Fruit fly (Drosophila melanogaster) whole organism, wandering third instar larva: ENCODE measurements around the gene dac.

Source experiments
- Abd-B ChIP-seq: fragments of >200 bp; optimal IDR thresholded peaks from 2 replicates; lab custom pipeline; 2017; ENCODE audit warnings: missing biosample characterization, missing genetic modification characterization
- CG32264 ChIP-seq: fragments of 200-800 bp; sonication (Bioruptor generic); optimal IDR thresholded peaks from 2 replicates; lab custom pipeline; 2016; ENCODE audit warnings: missing biosample characterization, missing genetic modification characterization
- CG9705 ChIP-seq: fragments of 200-800 bp; sonication (Bioruptor generic); optimal IDR thresholded peaks from 2 replicates; lab custom pipeline; 2018; ENCODE audit warnings: missing biosample characterization, mild to moderate bottlenecking, missing genetic modification characterization
- CrebA ChIP-seq: fragments of 200-800 bp; sonication (Bioruptor generic); optimal IDR thresholded peaks from 2 replicates; lab custom pipeline; 2016; ENCODE audit warnings: missing biosample characterization, mild to moderate bottlenecking, missing genetic modification characterization, borderline replicate concordance
- Dfd ChIP-seq: fragments of >200 bp; optimal IDR thresholded peaks from 2 replicates; lab custom pipeline; 2017; ENCODE audit warnings: missing biosample characterization, missing genetic modification characterization
- Dif ChIP-seq: fragments of 200-275, 200-300 bp; sonication (Bioruptor generic); optimal IDR thresholded peaks from 2 replicates; lab custom pipeline; 2018; ENCODE audit warnings: missing biosample characterization, missing genetic modification characterization; ENCODE audit not compliant: partially characterized antibody
- GATAd ChIP-seq: sonication (Bioruptor generic); optimal IDR thresholded peaks from 2 replicates; lab custom pipeline; 2016; ENCODE audit warnings: missing biosample characterization, missing genetic modification characterization
- HLH106 ChIP-seq: fragments of 200-800 bp; optimal IDR thresholded peaks from 3 replicates; lab custom pipeline; 2019; ENCODE audit warnings: missing biosample characterization, mild to moderate bottlenecking, missing genetic modification characterization, moderate library complexity
- Hnf4 ChIP-seq: fragments of 200-800 bp; sonication (Bioruptor generic); optimal IDR thresholded peaks from 2 replicates; lab custom pipeline; 2016; ENCODE audit warnings: missing biosample characterization, mild to moderate bottlenecking, missing genetic modification characterization
- Hr78 ChIP-seq: fragments of >200 bp; optimal IDR thresholded peaks from 2 replicates; lab custom pipeline; 2017; ENCODE audit warnings: missing biosample characterization, missing genetic modification characterization
- Hr83 ChIP-seq: fragments of 200-300 bp; sonication (Bioruptor generic); optimal IDR thresholded peaks from 2 replicates; lab custom pipeline; 2016; ENCODE audit warnings: missing biosample characterization, mild to moderate bottlenecking, missing genetic modification characterization, moderate library complexity; ENCODE audit not compliant: poor library complexity, severe bottlenecking
- Jra ChIP-seq: sonication (Bioruptor generic); optimal IDR thresholded peaks from 2 replicates; lab custom pipeline; 2016; ENCODE audit warnings: missing biosample characterization, missing genetic modification characterization
- Mio ChIP-seq: sonication (Bioruptor generic); optimal IDR thresholded peaks from 2 replicates; lab custom pipeline; 2016; ENCODE audit warnings: missing biosample characterization, missing genetic modification characterization
- Myc ChIP-seq: fragments of >200 bp; optimal IDR thresholded peaks from 2 replicates; lab custom pipeline; 2017
- N ChIP-seq: fragments of >200 bp; optimal IDR thresholded peaks from 2 replicates; lab custom pipeline; 2018; ENCODE audit warnings: missing biosample characterization, missing external identifiers, missing genetic modification characterization
- OdsH ChIP-seq: fragments of 200-800 bp; sonication (Bioruptor generic); optimal IDR thresholded peaks from 2 replicates; lab custom pipeline; 2016; ENCODE audit warnings: missing biosample characterization, mild to moderate bottlenecking, missing genetic modification characterization
- Rel ChIP-seq, 2 experiments: fragments of 200-800 bp; sonication (Bioruptor generic) in 1 of 2; optimal IDR thresholded peaks; 2 replicates in 1 of 2; 3 replicates in 1 of 2; lab custom pipeline; 2016 to 2019; ENCODE audit warnings: mild to moderate bottlenecking in 2 of 2, missing biosample characterization in 2 of 2, missing genetic modification characterization in 2 of 2, moderate library complexity in 1 of 2
- Sp1 ChIP-seq: fragments of 200-800 bp; sonication (Bioruptor generic); optimal IDR thresholded peaks from 3 replicates; lab custom pipeline; 2019; ENCODE audit warnings: missing biosample characterization, mild to moderate bottlenecking, missing genetic modification characterization, moderate library complexity
- Vsx2 ChIP-seq: fragments of 200-300, 225-300 bp; sonication (Bioruptor generic); optimal IDR thresholded peaks from 2 replicates; lab custom pipeline; 2018; ENCODE audit warnings: missing biosample characterization, missing genetic modification characterization; ENCODE audit not compliant: partially characterized antibody
- br ChIP-seq: fragments of 200-800 bp; sonication (Bioruptor generic); optimal IDR thresholded peaks from 2 replicates; lab custom pipeline; 2016; ENCODE audit warnings: missing biosample characterization, missing genetic modification characterization
- brk ChIP-seq: fragments of 200-800 bp; sonication (Bioruptor generic); optimal IDR thresholded peaks from 2 replicates; lab custom pipeline; 2016; ENCODE audit warnings: missing biosample characterization, mild to moderate bottlenecking, missing genetic modification characterization
- dmrt93B ChIP-seq: fragments of 200-800 bp; sonication (Bioruptor generic); optimal IDR thresholded peaks from 2 replicates; lab custom pipeline; 2018; ENCODE audit warnings: missing biosample characterization, mild to moderate bottlenecking, missing genetic modification characterization
- dsf ChIP-seq: sonication (Bioruptor generic); optimal IDR thresholded peaks from 2 replicates; lab custom pipeline; 2016; ENCODE audit warnings: missing biosample characterization, missing genetic modification characterization, borderline replicate concordance
- ey ChIP-seq: fragments of 200-800 bp; sonication (Bioruptor generic); optimal IDR thresholded peaks from 2 replicates; lab custom pipeline; 2016; ENCODE audit warnings: missing biosample characterization, missing genetic modification characterization
- foxo ChIP-seq, 2 experiments: fragments of 200-800 bp; sonication (Bioruptor generic); optimal IDR thresholded peaks; 2 replicates in 1 of 2; 3 replicates in 1 of 2; lab custom pipeline; 2016 to 2017; ENCODE audit warnings: missing biosample characterization in 2 of 2, missing genetic modification characterization in 2 of 2
- fru ChIP-seq: fragments of 200-800 bp; sonication (Bioruptor generic); optimal IDR thresholded peaks from 3 replicates; lab custom pipeline; 2016; ENCODE audit warnings: missing biosample characterization, mild to moderate bottlenecking, missing genetic modification characterization
- h ChIP-seq: fragments of 200-800 bp; sonication (Bioruptor generic); optimal IDR thresholded peaks from 3 replicates; lab custom pipeline; 2016; ENCODE audit warnings: missing biosample characterization, mild to moderate bottlenecking, missing genetic modification characterization
- jim ChIP-seq: fragments of 175-275, 200-325 bp; sonication (Bioruptor generic); optimal IDR thresholded peaks from 2 replicates; lab custom pipeline; 2016; ENCODE audit warnings: missing biosample characterization, mild to moderate bottlenecking, missing genetic modification characterization
- lola ChIP-seq: fragments of >200 bp; optimal IDR thresholded peaks from 2 replicates; lab custom pipeline; 2017; ENCODE audit warnings: missing biosample characterization, missing genetic modification characterization
- pan ChIP-seq: fragments of >200 bp; optimal IDR thresholded peaks from 2 replicates; lab custom pipeline; 2017
- psq ChIP-seq: fragments of 200-800 bp; sonication (Bioruptor generic); optimal IDR thresholded peaks from 3 replicates; lab custom pipeline; 2017; ENCODE audit warnings: missing biosample characterization, mild to moderate bottlenecking, missing genetic modification characterization, moderate library complexity
- rgr ChIP-seq: fragments of 200-800 bp; sonication (Bioruptor generic); optimal IDR thresholded peaks from 3 replicates; lab custom pipeline; 2016; ENCODE audit warnings: missing biosample characterization, mild to moderate bottlenecking, missing genetic modification characterization
- sage ChIP-seq: fragments of 200-800 bp; sonication (Bioruptor generic); optimal IDR thresholded peaks from 2 replicates; lab custom pipeline; 2016; ENCODE audit warnings: missing biosample characterization, mild to moderate bottlenecking, missing genetic modification characterization
- sv ChIP-seq: fragments of 200-800 bp; sonication (Bioruptor generic); optimal IDR thresholded peaks from 3 replicates; lab custom pipeline; 2016; ENCODE audit warnings: missing biosample characterization, missing genetic modification characterization
- tai ChIP-seq: sonication (Bioruptor generic); optimal IDR thresholded peaks from 2 replicates; lab custom pipeline; 2016; ENCODE audit warnings: missing biosample characterization, missing genetic modification characterization
- usp ChIP-seq: fragments of >200 bp; optimal IDR thresholded peaks from 2 replicates; lab custom pipeline; 2017; ENCODE audit warnings: missing biosample characterization, missing genetic modification characterization
- woc ChIP-seq: sonication (Bioruptor generic); optimal IDR thresholded peaks from 2 replicates; lab custom pipeline; 2016; ENCODE audit warnings: missing biosample characterization, mild to moderate bottlenecking, missing genetic modification characterization

dac gene

DNA sequence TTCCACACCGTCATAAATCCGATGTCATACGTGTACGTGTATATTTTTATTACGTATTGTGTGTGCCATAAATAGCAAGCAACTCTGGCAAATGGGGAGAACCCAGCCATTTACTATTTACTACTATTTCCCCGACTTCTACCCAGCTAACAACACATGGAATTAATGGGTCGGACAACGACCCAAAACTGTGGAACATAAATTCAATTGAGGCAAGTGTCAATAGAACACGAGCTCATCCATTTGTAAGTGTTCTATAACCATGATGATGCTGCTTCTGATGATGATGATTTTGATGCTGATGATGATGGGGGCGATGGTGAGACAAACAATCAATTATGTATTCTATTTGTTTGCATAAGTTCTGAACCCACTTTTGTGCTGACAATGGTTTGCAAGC, 13.8 kb upstream of the dac start:
- no peak for TF ChIP-seq sage (GFP tag; lab: Kevin White, UChicago)

DNA sequence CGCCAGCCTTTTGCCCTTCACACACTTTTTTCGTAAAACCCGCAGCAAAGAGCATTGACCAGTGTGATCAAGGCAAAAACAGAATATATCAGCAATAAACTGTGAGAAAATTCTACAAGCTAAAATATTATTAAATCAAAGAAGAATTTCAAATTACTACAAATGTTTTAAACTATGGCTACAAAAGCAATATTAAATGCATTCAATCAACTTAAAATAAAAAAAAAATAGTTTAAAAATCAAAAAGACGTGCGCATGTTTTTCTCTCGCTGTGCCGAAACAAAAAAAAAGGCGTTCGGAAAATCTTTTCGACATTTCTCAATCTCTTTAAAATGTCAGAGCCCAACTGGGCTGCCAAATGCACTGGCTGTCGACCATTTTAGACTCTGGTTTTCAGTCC, 12.3 kb upstream of the dac start:
- TF ChIP-seq ey (GFP tag; lab: Kevin White, UChicago) = peak; percentile 49
- no peak for TF ChIP-seq dmrt93B
- TF ChIP-seq pan (lab: Kevin White, UChicago) = no peak
- no peak for TF ChIP-seq Abd-B (GFP tag; lab: Kevin White, UChicago)
- TF ChIP-seq OdsH = peak; percentile 47
- peak; percentile 48 for TF ChIP-seq h (GFP tag; lab: Kevin White, UChicago)
- peak; percentile 45 for TF ChIP-seq Hnf4 (GFP tag; lab: Kevin White, UChicago)
- no peak for TF ChIP-seq GATAd (GFP tag; lab: Kevin White, UChicago)
- TF ChIP-seq Mio (GFP tag; lab: Kevin White, UChicago) = no peak
- peak; percentile 39 for TF ChIP-seq br (GFP tag; lab: Kevin White, UChicago)
- TF ChIP-seq Dfd (GFP tag; lab: Kevin White, UChicago) = no peak
- TF ChIP-seq Rel (GFP tag; optimal IDR thresholded peaks at IDR 0.05; lab: Kevin White, UChicago) = no peak
- TF ChIP-seq Rel (tag; optimal IDR thresholded peaks at IDR 0.05; lab: Kevin White, UChicago) = no peak
- TF ChIP-seq woc (GFP tag; lab: Kevin White, UChicago) = no peak
- TF ChIP-seq HLH106 (tag; lab: Kevin White, UChicago) = peak; percentile 7
- TF ChIP-seq rgr (GFP tag; lab: Kevin White, UChicago) = peak; percentile 47
- TF ChIP-seq psq (GFP tag; lab: Kevin White, UChicago) = peak; percentile 21
- TF ChIP-seq sv (GFP tag; lab: Kevin White, UChicago) = no peak
- peak; percentile 32 for TF ChIP-seq fru (GFP tag; lab: Kevin White, UChicago)
- no peak for TF ChIP-seq N
- TF ChIP-seq Dif (GFP tag; lab: Kevin White, UChicago) = no peak
- no peak for TF ChIP-seq Jra (GFP tag; lab: Kevin White, UChicago)
- no peak for TF ChIP-seq tai (GFP tag; lab: Kevin White, UChicago)
- no peak for TF ChIP-seq Vsx2 (GFP tag; lab: Kevin White, UChicago)
- TF ChIP-seq jim = no peak
- TF ChIP-seq dsf (GFP tag; lab: Kevin White, UChicago) = no peak
- TF ChIP-seq foxo (GFP tag; optimal IDR thresholded peaks at IDR 0.05; lab: Kevin White, UChicago) = peak in 1 of 2 experiments; percentile 39
- TF ChIP-seq sage (GFP tag; lab: Kevin White, UChicago) = no peak
- TF ChIP-seq Myc (lab: Kevin White, UChicago) = no peak
- no peak for TF ChIP-seq usp (GFP tag; lab: Kevin White, UChicago)
- no peak for TF ChIP-seq Hr83 (GFP tag; lab: Kevin White, UChicago)

DNA sequence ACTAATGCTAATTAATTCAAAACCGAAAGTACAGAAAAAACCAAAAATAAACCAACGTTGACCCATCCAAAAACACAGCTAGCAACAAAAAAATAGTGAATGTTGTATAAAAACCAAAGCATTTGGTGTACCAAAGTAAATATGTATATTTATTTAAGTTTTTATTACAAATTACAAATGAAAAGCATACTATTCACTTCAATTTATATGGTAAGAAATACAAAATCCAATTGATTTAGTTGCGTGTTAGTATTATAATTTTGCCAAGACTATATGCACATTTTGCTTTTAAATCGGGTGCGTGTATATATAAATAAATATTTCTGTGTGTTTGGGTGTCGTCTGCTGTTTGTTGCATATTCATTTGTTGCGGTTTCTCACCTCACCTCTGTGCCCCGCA, 11.4 kb upstream of the dac start:
- TF ChIP-seq Myc (lab: Kevin White, UChicago) = no peak
- TF ChIP-seq Dfd (GFP tag; lab: Kevin White, UChicago) = peak; percentile 22

DNA sequence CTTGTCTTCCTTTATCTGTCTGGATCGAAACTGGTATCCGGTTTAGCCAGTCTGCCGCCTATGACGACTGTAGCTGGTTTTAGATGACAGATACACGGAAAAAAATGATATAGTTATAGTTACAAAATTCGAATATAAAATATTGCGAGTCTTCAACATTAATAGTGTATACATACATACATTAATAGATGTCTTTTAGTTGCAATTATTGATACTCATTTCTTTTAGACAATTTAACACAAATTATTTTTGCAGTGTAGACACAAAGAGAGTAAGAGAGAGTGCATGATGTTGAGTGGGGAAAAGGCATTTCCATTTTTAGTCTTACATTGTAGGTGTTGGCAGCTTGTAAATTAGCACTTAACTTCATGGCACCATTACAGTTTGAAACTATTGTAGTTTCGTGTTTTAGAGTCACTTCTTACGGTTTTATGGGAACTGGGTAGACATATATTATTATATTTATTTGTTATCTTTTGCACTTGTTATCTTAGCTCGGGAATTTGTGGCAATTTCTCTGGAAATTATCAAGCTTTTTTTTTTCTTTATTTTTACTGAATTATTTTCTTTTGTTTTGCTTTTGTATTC, 9.5 kb upstream of the dac start:
- TF ChIP-seq sv (GFP tag; lab: Kevin White, UChicago) (peak; percentile 77), N (no peak), fru (GFP tag; lab: Kevin White, UChicago) (peak; percentile 77), Sp1 (GFP tag; lab: Kevin White, UChicago) (no peak), CG9705 (GFP tag; lab: Kevin White, UChicago) (no peak), ey (GFP tag; lab: Kevin White, UChicago) (peak; percentile 87), GATAd (GFP tag; lab: Kevin White, UChicago) (no peak), dsf (GFP tag; lab: Kevin White, UChicago) (peak; percentile 60), CrebA (GFP tag; lab: Kevin White, UChicago) (no peak), br (GFP tag; lab: Kevin White, UChicago) (peak; percentile 85), Dif (GFP tag; lab: Kevin White, UChicago) (no peak), rgr (GFP tag; lab: Kevin White, UChicago) (peak; percentile 93), HLH106 (tag; lab: Kevin White, UChicago) (no peak), usp (GFP tag; lab: Kevin White, UChicago) (no peak), CG32264 (GFP tag; lab: Kevin White, UChicago) (no peak), lola (no peak), Abd-B (GFP tag; lab: Kevin White, UChicago) (no peak), h (GFP tag; lab: Kevin White, UChicago) (no peak), foxo (GFP tag; optimal IDR thresholded peaks at IDR 0.05; lab: Kevin White, UChicago) (peak in 1 of 2 experiments; percentile 29), sage (GFP tag; lab: Kevin White, UChicago) (no peak), tai (GFP tag; lab: Kevin White, UChicago) (peak; percentile 77), Vsx2 (GFP tag; lab: Kevin White, UChicago) (no peak), psq (GFP tag; lab: Kevin White, UChicago) (peak; percentile 57), pan (lab: Kevin White, UChicago) (no peak), OdsH (peak; percentile 89), Rel (GFP tag; optimal IDR thresholded peaks at IDR 0.05; lab: Kevin White, UChicago) (no peak), Rel (tag; optimal IDR thresholded peaks at IDR 0.05; lab: Kevin White, UChicago) (peak; percentile 68), Myc (lab: Kevin White, UChicago) (peak; percentile 37), Mio (GFP tag; lab: Kevin White, UChicago) (no peak), Jra (GFP tag; lab: Kevin White, UChicago) (peak; percentile 79), Hr78 (GFP tag; lab: Kevin White, UChicago) (no peak), Hnf4 (GFP tag; lab: Kevin White, UChicago) (peak; percentile 87), woc (GFP tag; lab: Kevin White, UChicago) (no peak), Dfd (GFP tag; lab: Kevin White, UChicago) (no peak), dmrt93B (no peak), brk (GFP tag; lab: Kevin White, UChicago) (no peak), jim (no peak), Hr83 (GFP tag; lab: Kevin White, UChicago) (no peak)
